Worm (Caenorhabditis elegans): ENCODE data around the gene C50D2.7.

C50D2.7 gene

ce11 chrII:104234-104633, 9.2 kb upstream of the C50D2.7 start, which contains the start of gene col-68 (continued):
- no peak for TF ChIP-seq ztf-28 (GFP tag; IDR thresholded peaks at IDR 0.05)
- TF ChIP-seq ccch-3 (GFP tag; optimal IDR thresholded peaks at IDR 0.05) = no peak

- TF ChIP-seq Y53G8AR.9 (GFP tag; conservative IDR thresholded peaks at IDR 0.05) (no peak), madf-3 (GFP tag; IDR thresholded peaks at IDR 0.05) (0 out of 2 replicates have a peak, but pooled peaks have one; percentile 4), B0336.3 (GFP tag; IDR thresholded peaks at IDR 0.05) (0 out of 2 replicates have a peak, but pooled peaks have one; percentile 42), zfh-2 (GFP tag; conservative IDR thresholded peaks at IDR 0.05) (peak; percentile 71), ceh-91 (GFP tag; IDR thresholded peaks at IDR 0.05) (0 out of 2 replicates have a peak, but pooled peaks have one; percentile 29), F52B5.7 (tag; optimal IDR thresholded peaks at IDR 0.05) (peak; percentile 50), unc-62 (GFP tag; optimal IDR thresholded peaks at IDR 0.05) (no peak), hrde-1 (tag; optimal IDR thresholded peaks at IDR 0.05; ENCODE audit: borderline replicate concordance) (peak; percentile 30)
These were observed 6.1 kb upstream of the C50D2.7 start for ce11 chrII:101176-101575.

ce11 chrII:98894-99293, 3.8 kb upstream of the C50D2.7 start, which contains the start of gene C50D2.10:
TSS of gene C50D2.10 (plus strand) at chrII:99138.
- TF ChIP-seq mcd-1 (GFP tag; IDR thresholded peaks at IDR 0.05) (peak; percentile 25; the same call in 1 of the 2 replicates), attf-3 (GFP tag; conservative IDR thresholded peaks at IDR 0.05) (peak; percentile 70)

ce11 chrII:97992-98763, 3.1 kb upstream of the C50D2.7 start, which contains the start of the genes luc-7L3 and sftb-6:
TSS of gene luc-7L3 (minus strand) at chrII:98027.
TSS of gene sftb-6 (plus strand) at chrII:98404.
- TF ChIP-seq dox-1 (GFP tag; IDR thresholded peaks at IDR 0.05) = no peak
- no peak for TF ChIP-seq chd-7 (tag; optimal IDR thresholded peaks at IDR 0.05)
- peak; percentile 58 for TF ChIP-seq lin-40 (tag; optimal IDR thresholded peaks at IDR 0.05)
- no peak for TF ChIP-seq atf-7 (tag; optimal IDR thresholded peaks at IDR 0.05)
- no peak for TF ChIP-seq ceh-79 (tag; optimal IDR thresholded peaks at IDR 0.05)
- TF ChIP-seq attf-5 (GFP tag; optimal IDR thresholded peaks at IDR 0.05) = peak; percentile 25
- no peak for TF ChIP-seq nfya-2 (GFP tag; IDR thresholded peaks at IDR 0.05)
- TF ChIP-seq attf-3 (GFP tag; conservative IDR thresholded peaks at IDR 0.05) = peak; percentile 98
- no peak for TF ChIP-seq Y79H2A.3 (GFP tag; conservative IDR thresholded peaks at IDR 0.05)

- TF ChIP-seq K11D2.4 (GFP tag; IDR thresholded peaks at IDR 0.05) (no peak), K12H6.12 (tag; optimal IDR thresholded peaks at IDR 0.05) (no peak), zfh-2 (GFP tag; conservative IDR thresholded peaks at IDR 0.05) (no peak), ceh-79 (tag; optimal IDR thresholded peaks at IDR 0.05) (no peak), ets-4 (GFP tag; optimal IDR thresholded peaks at IDR 0.05) (no peak), bed-1 (GFP tag; IDR thresholded peaks at IDR 0.05) (no peak), xnd-1 (tag; optimal IDR thresholded peaks at IDR 0.05) (no peak), attf-5 (GFP tag; optimal IDR thresholded peaks at IDR 0.05) (no peak), lsl-1 (GFP tag; optimal IDR thresholded peaks at IDR 0.05) (no peak), nhr-179 (tag; optimal IDR thresholded peaks at IDR 0.05) (no peak), cebp-2 (GFP tag; IDR thresholded peaks at IDR 0.05) (no peak), lin-40 (tag; optimal IDR thresholded peaks at IDR 0.05) (no peak), F37B4.10 (GFP tag; IDR thresholded peaks at IDR 0.05) (no peak), let-607 (tag; optimal IDR thresholded peaks at IDR 0.05) (no peak), unc-62 (GFP tag; optimal IDR thresholded peaks at IDR 0.05) (no peak), F57C9.4 (tag; optimal IDR thresholded peaks at IDR 0.05) (no peak), F39B2.1 (GFP tag; IDR thresholded peaks at IDR 0.05) (no peak), ztf-25 (GFP tag; IDR thresholded peaks at IDR 0.05) (no peak), snpc-1.3 (tag; optimal IDR thresholded peaks at IDR 0.05; ENCODE audit: insufficient read depth) (no peak), T26A5.8 (tag; optimal IDR thresholded peaks at IDR 0.05) (no peak)
These were observed 3.7 kb downstream of the C50D2.7 start, which contains the start of gene mcat-1 for ce11 chrII:91419-91818. TSS of gene mcat-1 (minus strand) at chrII:91519.

All from whole organism, young adult.